Worm (Caenorhabditis elegans) whole organism, late embryonic: ENCODE results near the gene srj-29.

ENCODE experiments used
- F13H6.1 ChIP-seq: sonication (generic microtip); optimal IDR thresholded peaks from 2 replicates; lab custom pipeline; 2016; ENCODE audit warnings: missing genetic modification characterization, missing compliant biosample characterization
- T23F11.4 ChIP-seq: fragments of 200-800 bp; sonication (Bioruptor generic); optimal IDR thresholded peaks from 2 replicates; lab custom pipeline; 2018; ENCODE audit warnings: mild to moderate bottlenecking, missing genetic modification characterization, missing compliant biosample characterization
- elt-2 ChIP-seq: sonication (generic microtip); optimal IDR thresholded peaks from 2 replicates; lab custom pipeline; 2016; ENCODE audit warnings: missing genetic modification reagents, missing genetic modification characterization, missing compliant biosample characterization
- fkh-6 ChIP-seq: sonication (generic microtip); optimal IDR thresholded peaks from 2 replicates; lab custom pipeline; 2016; ENCODE audit warnings: missing genetic modification characterization, missing compliant biosample characterization
- nhr-11 ChIP-seq: fragments of 150-350 bp; optimal IDR thresholded peaks from 2 replicates; lab custom pipeline; 2014; ENCODE audit warnings: missing biosample characterization, missing genetic modification characterization
- npax-4 ChIP-seq: sonication (generic microtip); optimal IDR thresholded peaks from 2 replicates; lab custom pipeline; 2016; ENCODE audit warnings: missing genetic modification characterization, missing compliant biosample characterization
- pqm-1 ChIP-seq: sonication (generic microtip); optimal IDR thresholded peaks from 2 replicates; lab custom pipeline; 2016; ENCODE audit warnings: missing genetic modification characterization, missing compliant biosample characterization
- ref-2 ChIP-seq: sonication (generic microtip); optimal IDR thresholded peaks from 2 replicates; lab custom pipeline; 2016; ENCODE audit warnings: missing genetic modification characterization, missing compliant biosample characterization
- tbx-2 ChIP-seq: sonication (generic microtip); optimal IDR thresholded peaks from 2 replicates; lab custom pipeline; 2016; ENCODE audit warnings: missing genetic modification characterization, missing compliant biosample characterization
- unc-86 ChIP-seq: sonication (generic microtip); optimal IDR thresholded peaks from 2 replicates; lab custom pipeline; 2016; ENCODE audit warnings: missing genetic modification characterization, missing compliant biosample characterization

ce11 chrV:16071167-16071566 lies 4.3 kb upstream of the srj-29 start, which contains the start of gene nhr-176:
- TF ChIP-seq pqm-1 (no peak), elt-2 (tag; lab: Kevin White, UChicago) (peak; percentile 52), T23F11.4 (GFP tag; lab: Kevin White, UChicago) (no peak), unc-86 (tag; lab: Kevin White, UChicago) (no peak), fkh-6 (tag; lab: Kevin White, UChicago) (no peak), ref-2 (tag; lab: Kevin White, UChicago) (no peak), npax-4 (tag; lab: Kevin White, UChicago) (no peak), F13H6.1 (tag; lab: Kevin White, UChicago) (no peak), nhr-11 (no peak), tbx-2 (tag; lab: Kevin White, UChicago) (no peak)
